Fruit fly (Drosophila melanogaster): ENCODE measurements around the gene Strip.

DNA sequence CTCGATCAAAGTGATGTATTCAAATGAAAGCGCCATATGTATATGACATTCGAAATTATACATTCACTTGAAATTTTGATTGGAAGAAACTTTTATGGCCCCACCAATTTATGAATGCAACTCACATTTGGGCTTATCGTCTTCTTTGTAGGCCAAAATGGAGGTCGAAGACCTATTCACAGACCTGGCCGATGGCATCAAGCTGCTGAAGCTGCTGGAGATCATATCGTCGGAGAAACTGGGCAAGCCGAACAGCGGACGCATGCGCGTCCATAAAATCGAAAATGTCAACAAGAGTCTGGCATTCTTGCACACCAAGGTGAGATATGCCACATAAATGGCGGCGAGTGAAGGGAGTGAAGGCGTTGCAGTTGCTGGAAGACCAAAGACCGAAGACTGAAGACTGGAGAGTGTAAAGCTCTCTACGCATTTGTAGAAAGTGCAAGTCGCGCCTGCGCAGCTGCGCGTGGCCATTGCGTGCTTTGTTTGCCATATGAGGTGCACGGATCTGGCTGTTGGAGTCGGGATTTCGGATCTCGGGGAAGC, 23.2 kb upstream of the Strip start:
- no peak for TF ChIP-seq psq (optimal IDR thresholded peaks at IDR 0.05)
- no peak for TF ChIP-seq CG8478 (optimal IDR thresholded peaks at IDR 0.05)

All from whole organism.